Worm (Caenorhabditis elegans) whole organism, L3 larva: ENCODE results near the gene F54C4.4.

ENCODE experiments used
- ZK546.5 ChIP-seq: sonication (generic microtip); optimal IDR thresholded peaks from 2 replicates; lab custom pipeline; 2017; ENCODE audit warnings: missing biosample characterization, missing genetic modification characterization
- aly-2 ChIP-seq: fragments of 150-350 bp; optimal IDR thresholded peaks from 2 replicates; lab custom pipeline; 2014; ENCODE audit warnings: missing biosample characterization, missing genetic modification characterization
- ama-1 ChIP-seq: fragments of 150-350 bp; optimal IDR thresholded peaks from 2 replicates; lab custom pipeline; 2018
- ceh-16 ChIP-seq: sonication (generic microtip); optimal IDR thresholded peaks from 2 replicates; lab custom pipeline; 2017; ENCODE audit warnings: missing biosample characterization, missing genetic modification characterization
- ceh-28 ChIP-seq: fragments of 150-350 bp; optimal IDR thresholded peaks from 2 replicates; lab custom pipeline; 2014; ENCODE audit warnings: missing biosample characterization, missing genetic modification reagents, missing genetic modification characterization
- ceh-82 ChIP-seq: fragments of 150-350 bp; optimal IDR thresholded peaks from 2 replicates; lab custom pipeline; 2014; ENCODE audit warnings: missing biosample characterization, missing genetic modification characterization
- ceh-9 ChIP-seq: sonication (generic microtip); optimal IDR thresholded peaks from 2 replicates; lab custom pipeline; 2018; ENCODE audit warnings: missing biosample characterization, missing genetic modification characterization
- daf-12 ChIP-seq: fragments of 150-350 bp; optimal IDR thresholded peaks from 2 replicates; lab custom pipeline; 2014; ENCODE audit warnings: missing biosample characterization, missing genetic modification reagents, missing genetic modification characterization
- egl-27 ChIP-seq: sonication (generic microtip); optimal IDR thresholded peaks from 4 replicates; lab custom pipeline; 2017; ENCODE audit warnings: missing biosample characterization, missing genetic modification reagents, missing genetic modification characterization
- egl-5 ChIP-seq: fragments of 150-350 bp; optimal IDR thresholded peaks from 2 replicates; lab custom pipeline; 2017; ENCODE audit warnings: missing biosample characterization, missing genetic modification reagents, missing genetic modification characterization, inconsistent platforms
- elt-1 ChIP-seq: fragments of 150-350 bp; optimal IDR thresholded peaks from 2 replicates; lab custom pipeline; 2014; ENCODE audit warnings: missing biosample characterization, missing genetic modification characterization
- elt-3 ChIP-seq, 3 experiments: fragments of 150-350 bp in 1 of 3; sonication (generic microtip) in 2 of 3; optimal IDR thresholded peaks; 2 replicates in 2 of 3; 4 replicates in 1 of 3; lab custom pipeline; 2014 to 2017; ENCODE audit warnings: missing biosample characterization in 3 of 3, missing genetic modification characterization in 3 of 3
- eor-1 ChIP-seq, 2 experiments: fragments of 150-350 bp; optimal IDR thresholded peaks; 2 replicates each; lab custom pipeline; 2014 to 2018; ENCODE audit warnings: missing biosample characterization in 2 of 2, missing genetic modification characterization in 2 of 2
- fkh-2 ChIP-seq: fragments of 150-350 bp; optimal IDR thresholded peaks from 2 replicates; lab custom pipeline; 2014; ENCODE audit warnings: missing biosample characterization, missing genetic modification reagents, missing genetic modification characterization
- fos-1 ChIP-seq: fragments of 150-350 bp; optimal IDR thresholded peaks from 2 replicates; lab custom pipeline; 2014; ENCODE audit warnings: missing biosample characterization, missing genetic modification characterization
- hmg-11 ChIP-seq: sonication (generic microtip); optimal IDR thresholded peaks from 2 replicates; lab custom pipeline; 2016; ENCODE audit warnings: missing genetic modification characterization, missing compliant biosample characterization
- jun-1 ChIP-seq: fragments of 150-350 bp; optimal IDR thresholded peaks from 2 replicates; lab custom pipeline; 2014; ENCODE audit warnings: missing biosample characterization, missing genetic modification reagents, missing genetic modification characterization
- lin-15B ChIP-seq: fragments of 150-350 bp; optimal IDR thresholded peaks from 2 replicates; lab custom pipeline; 2014; ENCODE audit warnings: missing biosample characterization, missing genetic modification characterization
- lin-39 ChIP-seq: fragments of 150-350 bp; optimal IDR thresholded peaks from 2 replicates; lab custom pipeline; 2018; ENCODE audit warnings: missing biosample characterization, missing genetic modification reagents, missing genetic modification characterization
- lsy-12 ChIP-seq: sonication (generic microtip); optimal IDR thresholded peaks from 2 replicates; lab custom pipeline; 2016; ENCODE audit warnings: mild to moderate bottlenecking, missing genetic modification characterization, missing compliant biosample characterization
- mml-1 ChIP-seq: fragments of 150-350 bp; sonication (generic microtip); optimal IDR thresholded peaks from 3 replicates; lab custom pipeline; 2014; ENCODE audit warnings: missing biosample characterization, missing genetic modification characterization
- nfya-1 ChIP-seq: sonication (generic microtip); optimal IDR thresholded peaks from 2 replicates; lab custom pipeline; 2017; ENCODE audit warnings: missing genetic modification characterization, mild to moderate bottlenecking, missing compliant biosample characterization, antibody characterized with exemption, moderate library complexity; ENCODE audit not compliant: insufficient read depth
- nhr-12 ChIP-seq: fragments of 150-350 bp; optimal IDR thresholded peaks from 2 replicates; lab custom pipeline; 2014; ENCODE audit warnings: missing biosample characterization, missing genetic modification characterization
- nhr-23 ChIP-seq: fragments of 150-350 bp; optimal IDR thresholded peaks from 2 replicates; lab custom pipeline; 2014; ENCODE audit warnings: missing biosample characterization, missing genetic modification reagents, missing genetic modification characterization
- nhr-237 ChIP-seq: fragments of 150-350 bp; optimal IDR thresholded peaks from 2 replicates; lab custom pipeline; 2014; ENCODE audit warnings: missing biosample characterization, missing genetic modification characterization
- nhr-25 ChIP-seq: sonication (generic microtip); optimal IDR thresholded peaks from 2 replicates; lab custom pipeline; 2017; ENCODE audit warnings: missing biosample characterization, missing genetic modification characterization
- nhr-28 ChIP-seq: fragments of 150-350 bp; optimal IDR thresholded peaks from 2 replicates; lab custom pipeline; 2014; ENCODE audit warnings: missing biosample characterization, missing genetic modification characterization
- nhr-67 ChIP-seq: fragments of 150-350 bp; optimal IDR thresholded peaks from 2 replicates; lab custom pipeline; 2014; ENCODE audit warnings: missing biosample characterization, missing genetic modification characterization
- nhr-76 ChIP-seq: fragments of 150-350 bp; sonication (generic microtip); optimal IDR thresholded peaks from 5 replicates; lab custom pipeline; 2014; ENCODE audit warnings: missing biosample characterization, missing genetic modification characterization
- nhr-77 ChIP-seq: fragments of 150-350 bp; optimal IDR thresholded peaks from 2 replicates; lab custom pipeline; 2014; ENCODE audit warnings: missing biosample characterization, missing genetic modification characterization
- pha-4 ChIP-seq: fragments of 150-350 bp; optimal IDR thresholded peaks from 2 replicates; lab custom pipeline; 2014; ENCODE audit warnings: missing biosample characterization, missing genetic modification reagents, missing genetic modification characterization
- sea-2 ChIP-seq: fragments of 150-350 bp; sonication (generic microtip); optimal IDR thresholded peaks from 4 replicates; lab custom pipeline; 2014; ENCODE audit warnings: missing biosample characterization, missing genetic modification reagents, missing genetic modification characterization
- snpc-4 ChIP-seq: fragments of 150-350 bp; optimal IDR thresholded peaks from 2 replicates; lab custom pipeline; 2014; ENCODE audit warnings: missing biosample characterization, missing genetic modification characterization
- tbx-2 ChIP-seq: sonication (generic microtip); optimal IDR thresholded peaks from 2 replicates; lab custom pipeline; 2016; ENCODE audit warnings: mild to moderate bottlenecking, missing genetic modification characterization, missing compliant biosample characterization
- unc-39 ChIP-seq: sonication (generic microtip); optimal IDR thresholded peaks from 4 replicates; lab custom pipeline; 2017; ENCODE audit warnings: missing biosample characterization, missing genetic modification characterization
- unc-62 ChIP-seq: fragments of 150-350 bp; sonication (generic microtip); optimal IDR thresholded peaks from 4 replicates; lab custom pipeline; 2014; ENCODE audit warnings: missing biosample characterization, missing genetic modification reagents, missing genetic modification characterization
- ztf-11 ChIP-seq: fragments of 150-350 bp; optimal IDR thresholded peaks from 2 replicates; lab custom pipeline; 2014; ENCODE audit warnings: missing biosample characterization, missing genetic modification characterization
- ztf-4 ChIP-seq: fragments of 150-350 bp; optimal IDR thresholded peaks from 2 replicates; lab custom pipeline; 2014; ENCODE audit warnings: missing biosample characterization, missing genetic modification characterization

The F54C4.4 gene

DNA sequence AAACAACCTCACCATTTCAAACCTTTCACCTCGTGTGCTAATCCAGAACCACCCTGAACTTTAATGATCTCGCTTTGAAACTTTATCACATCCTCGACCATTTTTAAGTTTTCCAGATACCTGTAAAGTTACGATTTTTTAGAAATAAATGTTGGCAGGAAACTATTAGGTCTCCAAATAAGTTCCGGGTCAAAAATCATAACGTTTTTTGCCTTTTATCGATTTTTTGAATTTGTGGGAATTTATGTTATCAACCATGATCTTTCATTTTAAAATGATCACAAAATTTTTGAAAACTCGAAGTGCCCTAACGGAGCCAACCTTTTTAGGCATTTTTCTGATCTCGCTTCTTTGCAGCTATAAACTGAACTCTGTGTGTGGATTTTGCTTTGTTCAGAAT, 26.1 kb downstream of the F54C4.4 start, which contains the start of gene btb-5:
Gene btb-5, minus strand, starts transcription at position 101 of the 400 bp plus-strand sequence.
- TF ChIP-seq jun-1 (tag; lab: Kevin White, UChicago) (no peak), nhr-237 (tag; lab: Kevin White, UChicago) (no peak)

DNA sequence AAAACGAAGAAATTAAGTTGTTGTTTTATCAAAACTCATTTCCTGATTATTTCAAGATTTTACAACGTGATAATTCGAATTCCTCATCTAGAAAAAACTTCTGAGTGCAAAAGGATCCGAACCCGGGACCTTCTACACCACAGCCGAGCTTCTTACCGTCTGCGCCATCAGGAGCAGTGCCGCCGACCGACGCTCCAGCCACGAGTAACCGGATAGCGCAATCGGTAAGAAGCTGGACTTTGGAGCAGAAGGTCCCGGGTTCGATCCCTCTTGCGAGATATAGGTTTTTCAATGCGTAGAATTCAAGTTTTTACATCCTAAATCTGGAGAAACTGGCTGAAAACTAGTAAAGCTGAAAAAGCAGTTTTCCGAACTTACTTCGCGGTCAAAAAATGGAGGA, 33.5 kb downstream of the F54C4.4 start:
- TF ChIP-seq pha-4 (tag; lab: Kevin White, UChicago) (no peak), ceh-28 (tag; lab: Kevin White, UChicago) (no peak), nfya-1 (tag; lab: Kevin White, UChicago) (no peak), ceh-16 (no peak), elt-1 (tag; lab: Kevin White, UChicago) (no peak), nhr-25 (tag; lab: Kevin White, UChicago) (no peak), jun-1 (tag; lab: Kevin White, UChicago) (no peak), ztf-11 (tag; lab: Kevin White, UChicago) (no peak), ceh-82 (tag; lab: Kevin White, UChicago) (no peak), eor-1 (tag; optimal IDR thresholded peaks at IDR 0.05; lab: Kevin White, UChicago) (no peak), ceh-9 (tag; lab: Kevin White, UChicago) (no peak), elt-3 (tag; optimal IDR thresholded peaks at IDR 0.05; lab: Kevin White, UChicago) (no peak), mml-1 (tag; lab: Kevin White, UChicago) (no peak), nhr-237 (tag; lab: Kevin White, UChicago) (no peak), snpc-4 (tag; lab: Kevin White, UChicago) (no peak), nhr-76 (tag; lab: Kevin White, UChicago) (no peak), ztf-4 (tag; lab: Kevin White, UChicago) (no peak), lsy-12 (tag; lab: Kevin White, UChicago) (no peak)

DNA sequence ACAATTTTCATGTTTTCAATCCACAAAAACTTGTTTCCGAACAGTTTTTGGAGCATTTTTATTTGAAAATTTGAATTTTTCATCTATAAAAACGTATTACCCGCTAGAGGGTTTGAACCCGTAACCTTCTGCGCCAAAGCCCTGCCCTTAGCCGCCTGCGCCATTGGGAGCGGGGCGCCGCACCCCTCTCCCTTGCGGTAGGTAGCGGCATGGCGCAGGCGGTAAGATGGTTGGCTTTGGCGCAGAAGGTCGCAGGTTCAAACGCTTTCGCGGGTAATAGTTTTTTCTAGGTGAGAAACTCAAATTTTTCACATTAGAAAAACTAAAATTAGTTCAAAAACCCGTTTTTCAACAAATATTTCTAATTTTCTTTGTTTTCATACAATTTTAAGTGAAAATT, 35.6 kb downstream of the F54C4.4 start:
- TF ChIP-seq nhr-77 (tag; lab: Kevin White, UChicago) (no peak), ZK546.5 (tag; lab: Kevin White, UChicago) (no peak), tbx-2 (tag; lab: Kevin White, UChicago) (no peak), daf-12 (tag; lab: Kevin White, UChicago) (no peak), nhr-23 (tag; lab: Kevin White, UChicago) (no peak), lin-39 (tag; lab: Kevin White, UChicago) (no peak)
- TF ChIP-seq, all 47 proteins: peak for 0

DNA sequence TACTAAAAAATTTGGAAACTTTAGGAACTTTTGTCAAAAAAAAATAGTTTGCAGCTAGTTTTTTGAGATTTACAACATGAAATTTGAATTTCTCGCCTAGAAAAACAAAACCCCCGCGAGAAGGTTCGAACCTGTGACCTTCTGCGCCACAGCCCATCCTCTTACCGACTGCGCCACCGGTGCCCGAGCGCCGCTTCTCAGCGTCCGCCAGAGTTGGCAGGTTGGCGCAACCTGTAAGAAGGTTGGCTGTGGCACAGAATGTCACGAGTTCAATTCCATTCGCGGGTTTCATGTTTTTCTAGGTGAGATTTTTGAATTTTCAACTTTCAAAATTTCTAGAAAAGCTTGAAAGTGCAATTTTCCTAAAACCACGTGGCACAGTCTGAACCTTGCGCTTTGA, 36.8 kb downstream of the F54C4.4 start:
- TF ChIP-seq nhr-23 (tag; lab: Kevin White, UChicago) (no peak), fkh-2 (no peak), unc-62 (no peak), ama-1 (lab: Kevin White, UChicago) (no peak), ztf-4 (tag; lab: Kevin White, UChicago) (no peak), daf-12 (tag; lab: Kevin White, UChicago) (no peak), aly-2 (no peak), lin-15B (tag; lab: Kevin White, UChicago) (no peak)

DNA sequence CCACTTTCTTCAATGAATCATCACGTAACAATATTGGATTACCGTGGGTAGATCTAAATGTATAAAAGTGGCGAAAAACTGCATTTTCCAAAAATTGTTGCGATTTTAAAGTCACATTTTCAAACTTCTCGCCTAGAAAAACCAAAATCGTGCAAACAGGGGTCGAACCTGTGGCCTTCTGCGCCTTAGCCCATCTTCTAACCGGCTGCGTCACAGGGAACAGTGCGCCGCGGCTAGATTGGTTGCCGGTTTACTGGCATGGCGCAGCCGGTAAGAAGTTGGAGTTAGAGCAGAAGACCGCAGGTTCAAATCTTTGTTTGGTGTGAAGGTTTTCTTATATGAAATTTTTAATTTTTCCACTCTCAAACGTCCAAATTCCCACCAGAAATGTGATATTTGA, 38.1 kb downstream of the F54C4.4 start:
- TF ChIP-seq fos-1 (no peak), tbx-2 (tag; lab: Kevin White, UChicago) (no peak), nhr-67 (tag; lab: Kevin White, UChicago) (no peak), lsy-12 (tag; lab: Kevin White, UChicago) (no peak), nhr-76 (tag; lab: Kevin White, UChicago) (no peak), elt-3 (tag; optimal IDR thresholded peaks at IDR 0.05; lab: Kevin White, UChicago) (no peak), egl-5 (tag; lab: Kevin White, UChicago) (no peak), nhr-23 (tag; lab: Kevin White, UChicago) (no peak), egl-27 (no peak), nhr-12 (tag; lab: Kevin White, UChicago) (no peak), pha-4 (tag; lab: Kevin White, UChicago) (no peak), nhr-28 (no peak), ztf-4 (tag; lab: Kevin White, UChicago) (no peak), sea-2 (GFP tag; lab: Kevin White, UChicago) (no peak), unc-39 (no peak), daf-12 (tag; lab: Kevin White, UChicago) (no peak), hmg-11 (tag; lab: Kevin White, UChicago) (no peak), ceh-28 (tag; lab: Kevin White, UChicago) (no peak), lin-15B (tag; lab: Kevin White, UChicago) (no peak)
- TF ChIP-seq, all 47 proteins: peak for 0
